Fruit fly (Drosophila melanogaster): ENCODE results near the gene CG13461.

DNA sequence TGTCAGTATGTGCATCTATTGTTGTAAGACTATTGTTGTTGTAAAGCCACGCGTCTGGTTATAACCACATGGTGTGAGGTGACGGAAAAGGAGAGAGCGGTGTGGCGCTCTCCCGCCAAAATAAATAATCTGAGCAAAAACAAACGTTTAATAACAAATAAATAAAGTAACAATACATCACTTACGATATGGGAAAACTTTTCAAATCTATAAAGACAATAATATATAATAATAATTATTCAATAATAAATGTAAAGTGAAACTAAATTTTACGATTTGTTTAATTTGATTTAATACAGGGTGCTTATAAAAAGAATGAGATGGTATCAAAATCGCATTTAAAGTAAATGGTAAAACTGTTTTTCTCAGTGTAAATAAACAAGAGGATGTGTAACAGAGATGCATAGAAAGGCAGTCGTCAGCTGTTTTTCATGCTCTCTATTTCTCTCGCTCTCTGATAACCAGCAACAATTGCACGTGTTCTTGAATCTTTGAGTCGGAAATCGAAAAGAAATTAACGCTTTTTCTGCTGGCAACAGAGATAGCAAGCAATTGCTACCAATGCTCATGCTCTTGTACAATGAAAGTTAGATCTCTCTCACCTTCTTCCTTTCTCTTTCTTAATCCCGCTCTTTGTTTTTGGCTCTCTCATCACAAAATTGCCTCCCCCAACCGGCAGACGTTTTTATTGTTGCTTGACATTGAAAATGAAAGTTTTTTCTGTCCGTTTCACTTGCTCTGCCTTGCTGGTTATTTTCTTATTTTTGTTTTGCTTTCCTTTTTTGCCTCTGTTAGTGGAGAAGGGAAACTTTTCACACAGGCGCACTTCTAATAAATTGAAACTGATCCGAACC is 46.6 kb upstream of the CG13461 start:
- TF ChIP-seq CG8159 (tag; optimal IDR thresholded peaks at IDR 0.05) (peak; percentile 95), CG17806 (tag; optimal IDR thresholded peaks at IDR 0.05) (peak; percentile 82), fd96Ca (GFP tag; IDR thresholded peaks at IDR 0.05) (no peak), CG34367 (tag; optimal IDR thresholded peaks at IDR 0.05) (peak; percentile 58), CG32121 (GFP tag; IDR thresholded peaks at IDR 0.05) (peak; percentile 92), gl (tag; optimal IDR thresholded peaks at IDR 0.05) (peak; percentile 65), rn (GFP tag; IDR thresholded peaks at IDR 0.05) (peak; percentile 75), EcR (GFP tag; optimal IDR thresholded peaks at IDR 0.05) (no peak), CG4496 (GFP tag; IDR thresholded peaks at IDR 0.05) (peak; percentile 83), CG13204 (GFP tag; optimal IDR thresholded peaks at IDR 0.05) (no peak), Pif1B (GFP tag; optimal IDR thresholded peaks at IDR 0.05) (peak; percentile 65)

All from whole organism, pupa.